Worm (Caenorhabditis elegans) whole organism, mixed stage, embryonic: ENCODE data around the gene Y62E10A.24.

ENCODE experiments used
- ceh-43 ChIP-seq: fragments of 200-800 bp; sonication (Bioruptor generic); optimal IDR thresholded peaks from 2 replicates; lab custom pipeline; 2018; ENCODE audit warnings: mild to moderate bottlenecking, missing genetic modification characterization, moderate library complexity, missing compliant biosample characterization
- drap-1 ChIP-seq: fragments of 200-800 bp; sonication (Bioruptor generic); optimal IDR thresholded peaks from 3 replicates; lab custom pipeline; 2018; ENCODE audit warnings: mild to moderate bottlenecking, missing genetic modification characterization, missing compliant biosample characterization
- nhr-237 ChIP-seq: fragments of 150-350 bp; optimal IDR thresholded peaks from 2 replicates; lab custom pipeline; 2014; ENCODE audit warnings: missing biosample characterization, missing genetic modification characterization
- tbx-8 ChIP-seq: fragments of 200-800 bp; sonication (Bioruptor generic); optimal IDR thresholded peaks from 2 replicates; lab custom pipeline; 2018; ENCODE audit warnings: mild to moderate bottlenecking, missing genetic modification characterization, moderate library complexity, missing compliant biosample characterization
- unc-62 ChIP-seq: fragments of 150-350 bp; optimal IDR thresholded peaks from 2 replicates; lab custom pipeline; 2014; ENCODE audit warnings: missing biosample characterization, missing genetic modification reagents, missing genetic modification characterization
- ztf-11 ChIP-seq: fragments of 150-350 bp; optimal IDR thresholded peaks from 2 replicates; lab custom pipeline; 2014; ENCODE audit warnings: missing biosample characterization, missing genetic modification characterization

DNA sequence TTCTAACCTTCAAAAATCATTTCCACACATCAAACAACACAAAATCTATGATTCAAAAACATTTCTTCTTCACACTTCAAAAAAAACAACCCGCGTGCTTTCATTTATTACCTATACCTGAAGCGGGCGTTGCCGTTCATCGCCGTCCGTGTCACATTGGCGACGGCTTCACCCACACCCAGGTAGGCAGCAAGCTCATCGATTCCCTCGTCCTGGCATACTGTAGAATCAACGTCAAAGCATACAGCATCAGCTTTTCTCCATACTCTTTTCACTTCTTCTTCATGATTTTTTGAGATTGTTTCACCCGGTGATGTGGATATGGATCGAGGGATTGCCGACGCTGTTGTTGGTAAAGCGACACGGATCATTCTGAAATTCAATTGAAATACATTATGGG, 21.7 kb downstream of the Y62E10A.24 start:
- TF ChIP-seq drap-1 (no peak), ceh-43 (GFP tag; lab: Kevin White, UChicago) (no peak), tbx-8 (no peak), ztf-11 (no peak), unc-62 (no peak), nhr-237 (no peak)
